Worm (Caenorhabditis elegans) whole organism, L1 larva: Measurements from ENCODE around the gene F34D10.9.
A peak's percentile ranks its signal among the peaks of the same experiment; 100 is the strongest.
"Not testable (repeated sequence)": the region's sequence is repeated elsewhere in the genome, so short reads cannot be mapped to it uniquely, and the experiment has no call there.

Experiments used
- ceh-8 ChIP-seq: fragments of 200-800 bp; sonication (Bioruptor generic); optimal IDR thresholded peaks from 2 replicates; lab custom pipeline; 2018; ENCODE audit warnings: mild to moderate bottlenecking, missing genetic modification characterization, moderate library complexity, missing compliant biosample characterization
- ceh-82 ChIP-seq, 3 experiments: fragments of 150-350 bp in 1 of 3; sonication (generic microtip) in 2 of 3; optimal IDR thresholded peaks; 2 replicates each; lab custom pipeline; 2014 to 2017; ENCODE audit warnings: missing biosample characterization in 3 of 3, missing genetic modification characterization in 3 of 3
- ceh-88 ChIP-seq: fragments of 200-800 bp; sonication (Bioruptor generic); IDR thresholded peaks from 2 replicates; pipeline ENCODE4 v1.3.6; 2022; ENCODE audit warnings: missing genetic modification characterization, missing compliant biosample characterization
- dpl-1 ChIP-seq, 3 experiments: fragments of 150-350 bp in 2 of 3; sonication (generic microtip) in 1 of 3; optimal IDR thresholded peaks; 2 replicates each; lab custom pipeline; 2014 to 2017; ENCODE audit warnings: missing biosample characterization in 3 of 3, missing genetic modification characterization in 3 of 3, missing genetic modification reagents in 3 of 3
- dsc-1 ChIP-seq: sonication (generic microtip); optimal IDR thresholded peaks from 2 replicates; lab custom pipeline; 2016; ENCODE audit warnings: mild to moderate bottlenecking, missing genetic modification characterization, missing compliant biosample characterization
- efl-1 ChIP-seq, 4 experiments: fragments of 150-350 bp; optimal IDR thresholded peaks in 3 of 4; peaks in 1 of 4; 1 replicate in 1 of 4; 2 replicates in 3 of 4; lab custom pipeline; 2014; ENCODE audit warnings: missing biosample characterization in 2 of 4, missing genetic modification characterization in 2 of 4, missing genetic modification reagents in 2 of 4
- fos-1 ChIP-seq: fragments of 150-350 bp; optimal IDR thresholded peaks from 2 replicates; lab custom pipeline; 2014; ENCODE audit warnings: missing biosample characterization, missing genetic modification characterization
- grh-1 ChIP-seq: fragments of 200-800 bp; sonication (Bioruptor generic); IDR thresholded peaks from 2 replicates; pipeline ENCODE4 v1.3.6; 2022; ENCODE audit warnings: missing genetic modification reagents, missing genetic modification characterization, missing compliant biosample characterization
- irx-1 ChIP-seq: sonication (generic microtip); optimal IDR thresholded peaks from 2 replicates; lab custom pipeline; 2016; ENCODE audit warnings: missing genetic modification characterization, missing compliant biosample characterization
- isw-1 ChIP-seq: fragments of 200-800 bp; sonication (Bioruptor generic); IDR thresholded peaks from 2 replicates; pipeline ENCODE4 v1.3.6; 2022; ENCODE audit warnings: missing genetic modification characterization, missing compliant biosample characterization
- lin-14 ChIP-seq: fragments of 200-800 bp; sonication (Bioruptor generic); optimal IDR thresholded peaks from 2 replicates; lab custom pipeline; 2018; ENCODE audit warnings: mild to moderate bottlenecking, missing genetic modification characterization, moderate library complexity, missing compliant biosample characterization
- lin-35 ChIP-seq, 2 experiments: fragments of 150-350 bp; optimal IDR thresholded peaks; 2 replicates each; lab custom pipeline; 2014; ENCODE audit warnings: missing biosample characterization in 2 of 2, missing genetic modification characterization in 2 of 2, missing genetic modification reagents in 2 of 2
- lir-3 ChIP-seq: sonication (generic microtip); optimal IDR thresholded peaks from 2 replicates; lab custom pipeline; 2016; ENCODE audit warnings: mild to moderate bottlenecking, missing genetic modification characterization, moderate library complexity, missing compliant biosample characterization; ENCODE audit not compliant: poor library complexity
- lsy-2 ChIP-seq, 2 experiments: fragments of 150-350 bp; optimal IDR thresholded peaks; 2 replicates each; lab custom pipeline; 2014; ENCODE audit warnings: missing biosample characterization in 2 of 2, missing genetic modification characterization in 2 of 2
- mab-9 ChIP-seq: fragments of 200-800 bp; sonication (Bioruptor generic); IDR thresholded peaks from 2 replicates; pipeline ENCODE4 v1.3.6; 2022; ENCODE audit warnings: missing genetic modification reagents, missing genetic modification characterization, missing compliant biosample characterization
- mep-1 ChIP-seq: fragments of 150-350 bp; optimal IDR thresholded peaks from 2 replicates; lab custom pipeline; 2014; ENCODE audit warnings: missing biosample characterization, missing genetic modification characterization
- nhr-19 ChIP-seq: fragments of 200-800 bp; sonication (Bioruptor generic); conservative IDR thresholded peaks from 2 replicates; pipeline ENCODE4 v1.3.6; 2022; ENCODE audit warnings: missing genetic modification characterization, missing compliant biosample characterization
- nhr-20 ChIP-seq: sonication (generic microtip); optimal IDR thresholded peaks from 2 replicates; lab custom pipeline; 2016; ENCODE audit warnings: mild to moderate bottlenecking, missing genetic modification characterization, missing compliant biosample characterization
- nhr-47 ChIP-seq: sonication (generic microtip); optimal IDR thresholded peaks from 2 replicates; lab custom pipeline; 2016; ENCODE audit warnings: mild to moderate bottlenecking, missing genetic modification characterization, moderate library complexity, missing compliant biosample characterization
- nhr-71 ChIP-seq: sonication (generic microtip); optimal IDR thresholded peaks from 2 replicates; lab custom pipeline; 2016; ENCODE audit warnings: mild to moderate bottlenecking, missing genetic modification characterization, moderate library complexity, missing compliant biosample characterization
- nhr-85 ChIP-seq: sonication (generic microtip); peaks from one replicate; lab custom pipeline; 2016; ENCODE audit warnings: missing genetic modification characterization, inconsistent platforms, missing compliant biosample characterization
- nhr-90 ChIP-seq: sonication (generic microtip); optimal IDR thresholded peaks from 2 replicates; lab custom pipeline; 2016; ENCODE audit warnings: mild to moderate bottlenecking, missing genetic modification characterization, missing compliant biosample characterization; ENCODE audit not compliant: poor library complexity
- pax-3 ChIP-seq: fragments of 200-800 bp; sonication (Bioruptor generic); optimal IDR thresholded peaks from 2 replicates; lab custom pipeline; 2018; ENCODE audit warnings: mild to moderate bottlenecking, missing genetic modification characterization, moderate library complexity, missing compliant biosample characterization
- pqm-1 ChIP-seq: sonication (generic microtip); optimal IDR thresholded peaks from 3 replicates; lab custom pipeline; 2017; ENCODE audit warnings: missing biosample characterization, missing genetic modification characterization
- rnt-1 ChIP-seq: sonication (generic microtip); optimal IDR thresholded peaks from 2 replicates; lab custom pipeline; 2016; ENCODE audit warnings: mild to moderate bottlenecking, missing genetic modification characterization, moderate library complexity, missing compliant biosample characterization
- snu-23 ChIP-seq: sonication (generic microtip); optimal IDR thresholded peaks from 2 replicates; lab custom pipeline; 2016; ENCODE audit warnings: missing genetic modification characterization, missing compliant biosample characterization
- sox-4 ChIP-seq: sonication (generic microtip); optimal IDR thresholded peaks from 2 replicates; lab custom pipeline; 2016; ENCODE audit warnings: missing genetic modification characterization, missing compliant biosample characterization
- swsn-7 ChIP-seq: sonication (generic microtip); optimal IDR thresholded peaks from 2 replicates; lab custom pipeline; 2016; ENCODE audit warnings: missing genetic modification characterization, missing compliant biosample characterization
- tbx-2 ChIP-seq: sonication (generic microtip); optimal IDR thresholded peaks from 2 replicates; lab custom pipeline; 2016; ENCODE audit warnings: missing genetic modification characterization, missing compliant biosample characterization
- unc-86 ChIP-seq: sonication (generic microtip); optimal IDR thresholded peaks from 2 replicates; lab custom pipeline; 2016; ENCODE audit warnings: missing genetic modification characterization, missing compliant biosample characterization
- unc-98 ChIP-seq: fragments of 200-800 bp; sonication (Bioruptor generic); IDR thresholded peaks from 2 replicates; pipeline ENCODE4 v1.3.6; 2022; ENCODE audit warnings: missing genetic modification characterization, missing compliant biosample characterization
- xbp-1 ChIP-seq: sonication (generic microtip); optimal IDR thresholded peaks from 2 replicates; lab custom pipeline; 2016; ENCODE audit warnings: missing genetic modification characterization, missing compliant biosample characterization
- zip-4 ChIP-seq: fragments of 200-800 bp; sonication (Bioruptor generic); optimal IDR thresholded peaks from 2 replicates; lab custom pipeline; 2018; ENCODE audit warnings: mild to moderate bottlenecking, missing genetic modification characterization, moderate library complexity, missing compliant biosample characterization

F34D10.9 gene

ce11 chrIII:3699275-3699674, 30.1 kb downstream of the F34D10.9 start, which contains the start of gene cyn-9:
TSS of gene cyn-9 (minus strand) at chrIII:3699640.
- no peak for TF ChIP-seq ceh-82 (tag; optimal IDR thresholded peaks at IDR 0.05; lab: Kevin White, UChicago)
- TF ChIP-seq irx-1 (tag; lab: Kevin White, UChicago) = no peak
- TF ChIP-seq ceh-8 = no peak
- TF ChIP-seq, all 84 proteins: peak for 0

- TF ChIP-seq nhr-90 (tag; lab: Kevin White, UChicago) = no peak
- TF ChIP-seq zip-4 = no peak
- TF ChIP-seq nhr-47 = no peak
- TF ChIP-seq pqm-1 (tag; lab: Kevin White, UChicago) = no peak
- TF ChIP-seq nhr-85 (tag; lab: Kevin White, UChicago) = no peak
- TF ChIP-seq fos-1 (tag; lab: Kevin White, UChicago) = no peak
- TF ChIP-seq xbp-1 (tag; lab: Kevin White, UChicago) = no peak
- TF ChIP-seq lin-35 (GFP tag; optimal IDR thresholded peaks at IDR 0.05; lab: Kevin White, UChicago) = no peak
- no peak for TF ChIP-seq mep-1 (tag; lab: Kevin White, UChicago)
- TF ChIP-seq lsy-2 (tag; optimal IDR thresholded peaks at IDR 0.05; lab: Kevin White, UChicago) = no peak
- no peak for TF ChIP-seq pax-3 (tag; lab: Kevin White, UChicago)
- no peak for TF ChIP-seq irx-1 (tag; lab: Kevin White, UChicago)
- no peak for TF ChIP-seq unc-98 (GFP tag; lab: Robert Waterston, UW)
Measured at ce11 chrIII:3698366-3698765, 31.1 kb downstream of the F34D10.9 start.

- TF ChIP-seq nhr-19 (GFP tag; lab: Robert Waterston, UW) (peak; percentile 46), efl-1 (GFP tag; optimal IDR thresholded peaks at IDR 0.05 in 1 of 2; lab: Kevin White, UChicago) (peak in 1 of 2 experiments; percentile 57), isw-1 (GFP tag; lab: Robert Waterston, UW) (0 out of 2 replicates have a peak, but pooled peaks have one; percentile 4)
- not testable (repeated sequence) for TF ChIP-seq efl-1 (optimal IDR thresholded peaks at IDR 0.05; lab: Kevin White, UChicago)
- TF ChIP-seq, all 84 proteins: peak for 3; not testable (repeated sequence) for 81
Measured at ce11 chrIII:3697181-3697580, 32.2 kb downstream of the F34D10.9 start.

- TF ChIP-seq sox-4 (tag; lab: Kevin White, UChicago) (peak; percentile 27), nhr-47 (peak; percentile 64), swsn-7 (tag; lab: Kevin White, UChicago) (peak; percentile 47), ceh-82 (tag; optimal IDR thresholded peaks at IDR 0.05; lab: Kevin White, UChicago) (peak in 1 of 3 experiments; percentile 16), nhr-90 (tag; lab: Kevin White, UChicago) (peak; percentile 16), snu-23 (GFP tag; lab: Kevin White, UChicago) (peak; percentile 37), nhr-19 (GFP tag; lab: Robert Waterston, UW) (peak; percentile 80), grh-1 (peak; percentile 77), isw-1 (GFP tag; lab: Robert Waterston, UW) (peak; percentile 65), tbx-2 (peak; percentile 26), nhr-20 (tag; lab: Kevin White, UChicago) (peak; percentile 24), xbp-1 (tag; lab: Kevin White, UChicago) (peak; percentile 6), unc-86 (tag; lab: Kevin White, UChicago) (peak; percentile 31), nhr-85 (tag; lab: Kevin White, UChicago) (peak; percentile 71), efl-1 (optimal IDR thresholded peaks at IDR 0.05; lab: Kevin White, UChicago) (peak; percentile 42 to 55), efl-1 (GFP tag; optimal IDR thresholded peaks at IDR 0.05 in 1 of 2; lab: Kevin White, UChicago) (peak; percentile 4 to 87), mab-9 (GFP tag; lab: Robert Waterston, UW) (peak; percentile 77), nhr-71 (tag; lab: Kevin White, UChicago) (peak; percentile 55), dpl-1 (GFP tag; optimal IDR thresholded peaks at IDR 0.05; lab: Kevin White, UChicago) (peak in 1 of 3 experiments; percentile 7), rnt-1 (peak; percentile 45), lin-14 (GFP tag; lab: Kevin White, UChicago) (peak; percentile 51), lir-3 (tag; lab: Kevin White, UChicago) (peak; percentile 34), ceh-88 (0 out of 2 replicates have a peak, but pooled peaks have one; percentile 24), dsc-1 (tag; lab: Kevin White, UChicago) (peak; percentile 28), unc-98 (GFP tag; lab: Robert Waterston, UW) (peak; percentile 9; the same call in 1 of the 2 replicates)
Measured at ce11 chrIII:3695398-3695797, 34.0 kb downstream of the F34D10.9 start.
